Fruit fly (Drosophila melanogaster): ENCODE data around the gene CG12078.

CG12078 gene

dm6 chr3L:3244244-3245144 lies at the start of gene CG12078:
Gene CG12078, minus strand, starts transcription at chr3L:3244294.
- no peak for TF ChIP-seq noc (tag; optimal IDR thresholded peaks at IDR 0.05)

DNA sequence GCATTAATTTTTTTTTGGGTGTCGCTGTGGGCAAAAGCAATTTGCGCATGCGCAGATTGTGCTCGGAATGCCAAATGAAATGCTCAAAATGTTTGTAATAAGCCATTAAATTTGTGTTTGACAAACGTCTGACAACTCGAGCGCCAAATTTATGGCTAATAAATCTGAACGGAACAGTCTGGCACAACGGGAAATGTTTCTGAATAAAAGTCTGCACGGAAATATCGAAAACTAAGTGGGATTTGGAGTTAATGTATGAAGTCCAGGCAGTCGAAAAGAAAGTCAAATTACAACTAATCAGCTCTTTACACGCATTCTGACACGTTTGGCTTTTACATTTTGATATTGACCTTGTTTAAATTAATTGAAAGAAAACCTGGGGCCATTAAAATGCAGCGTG lies 47.1 kb upstream of the CG12078 start, which contains the start of gene CG12009:
TSS of gene CG12009 (plus strand) at position 301 of the 400 bp plus-strand sequence.
- TF ChIP-seq noc (tag; optimal IDR thresholded peaks at IDR 0.05) = no peak

- TF ChIP-seq noc (tag; optimal IDR thresholded peaks at IDR 0.05) = no peak
Observed at dm6 chr3L:3288414-3288813, 44.3 kb upstream of the CG12078 start.

- TF ChIP-seq noc (tag; optimal IDR thresholded peaks at IDR 0.05) = no peak
Observed at dm6 chr3L:3284900-3285299, 40.8 kb upstream of the CG12078 start.

dm6 chr3L:3283264-3283663 lies 39.2 kb upstream of the CG12078 start:
- TF ChIP-seq noc (tag; optimal IDR thresholded peaks at IDR 0.05) = no peak

dm6 chr3L:3279930-3280329 lies 35.8 kb upstream of the CG12078 start, which contains the start of gene CG12017:
Gene CG12017, plus strand, starts transcription at chr3L:3280239.
- no peak for TF ChIP-seq noc (tag; optimal IDR thresholded peaks at IDR 0.05)

DNA sequence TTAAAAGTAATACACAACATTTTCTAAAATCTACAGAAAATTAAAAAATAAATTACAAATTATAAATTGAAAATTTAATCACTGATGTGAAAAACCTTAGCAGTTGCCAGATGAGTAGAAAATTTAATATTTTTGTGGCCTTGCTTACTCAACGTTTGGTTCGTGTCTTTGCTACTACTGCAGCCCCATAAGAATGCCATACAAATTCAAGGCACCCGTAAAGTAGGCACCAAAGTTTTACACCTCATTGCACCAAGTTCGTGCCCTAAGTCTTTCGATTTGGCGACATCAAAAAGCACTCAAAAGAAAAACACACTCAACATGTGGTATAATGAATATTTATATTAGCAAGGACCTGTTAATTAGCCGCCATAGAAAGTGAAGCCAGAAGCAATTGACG lies 32.8 kb upstream of the CG12078 start:
- no peak for TF ChIP-seq noc (tag; optimal IDR thresholded peaks at IDR 0.05)

DNA sequence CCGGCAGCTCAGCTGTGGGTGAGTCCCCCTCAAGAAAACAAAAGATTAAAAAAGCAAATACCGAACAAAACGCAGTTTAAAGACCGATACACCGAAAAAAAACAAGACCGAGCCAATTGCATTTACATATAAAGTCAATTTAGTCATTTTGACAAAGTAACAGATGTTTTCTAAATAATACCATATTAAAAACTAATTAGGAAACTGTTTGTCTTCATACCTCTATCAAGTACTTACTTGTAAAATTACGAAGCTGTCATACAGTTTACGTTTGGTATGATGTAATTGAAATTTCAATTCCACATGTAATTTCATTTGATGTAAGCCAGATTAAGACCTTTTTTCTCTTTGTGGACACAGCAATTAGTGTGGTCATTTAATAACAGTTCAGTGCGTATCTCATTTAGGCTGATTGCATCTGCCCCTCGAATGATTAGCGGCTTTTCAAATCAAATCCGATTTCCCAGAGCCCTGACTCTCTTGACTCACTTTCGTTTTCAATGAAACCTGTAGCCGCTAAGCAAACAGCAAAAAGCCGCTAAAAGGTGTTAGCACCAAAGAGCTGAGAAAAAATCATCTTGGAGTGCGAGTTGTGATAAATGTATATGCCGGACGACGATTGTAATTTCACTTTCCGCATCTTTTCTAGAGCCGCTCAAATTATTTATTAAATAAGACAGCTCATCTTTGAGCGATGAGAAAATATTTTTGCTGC lies 30.5 kb upstream of the CG12078 start:
- TF ChIP-seq noc (tag; optimal IDR thresholded peaks at IDR 0.05) = no peak

DNA sequence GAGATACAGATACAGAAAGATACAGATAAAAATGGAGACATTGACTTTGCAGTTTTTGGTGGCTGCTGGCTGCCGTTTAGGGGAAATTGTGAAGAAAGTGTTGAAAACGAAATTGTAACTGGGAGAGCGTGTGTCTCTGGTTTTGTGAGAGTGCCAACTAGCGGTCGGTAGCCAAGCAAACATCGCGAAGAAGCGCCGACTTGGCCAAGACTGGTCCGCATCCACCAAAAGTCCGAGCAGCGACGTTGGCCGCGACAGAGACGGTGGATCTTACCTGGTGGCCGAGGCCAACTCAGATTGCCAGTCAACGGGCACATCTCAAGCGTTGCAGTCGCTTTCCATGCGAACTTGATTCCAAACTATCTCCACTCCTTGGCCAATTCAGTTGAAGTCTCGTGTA lies 26.6 kb upstream of the CG12078 start, which contains the start of gene CG14960:
TSS of gene CG14960 (plus strand) at position 301 of the 400 bp plus-strand sequence.
- no peak for TF ChIP-seq noc (tag; optimal IDR thresholded peaks at IDR 0.05)

DNA sequence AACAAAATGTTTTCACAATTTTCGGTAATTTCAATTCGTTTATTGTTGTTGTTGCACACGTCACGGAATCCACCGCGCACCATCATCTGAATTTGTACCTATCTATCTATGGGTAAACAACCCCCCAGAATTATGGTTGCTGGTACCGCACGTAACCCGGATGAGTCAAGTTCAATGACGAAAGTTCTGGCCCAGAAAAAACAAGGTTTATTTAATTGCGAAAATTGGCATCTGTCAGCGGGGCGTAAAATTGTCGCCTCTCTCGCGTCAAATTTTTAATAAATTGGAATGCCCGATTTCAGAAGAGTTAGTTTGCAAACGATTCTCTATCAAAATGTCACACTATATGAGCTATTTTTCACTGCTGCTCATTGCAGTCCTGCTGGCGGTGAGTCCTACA lies 24.1 kb upstream of the CG12078 start, which contains the start of gene CG34265:
TSS of gene CG34265 (plus strand) at position 301 of the 400 bp plus-strand sequence.
- no peak for TF ChIP-seq noc (tag; optimal IDR thresholded peaks at IDR 0.05)

DNA sequence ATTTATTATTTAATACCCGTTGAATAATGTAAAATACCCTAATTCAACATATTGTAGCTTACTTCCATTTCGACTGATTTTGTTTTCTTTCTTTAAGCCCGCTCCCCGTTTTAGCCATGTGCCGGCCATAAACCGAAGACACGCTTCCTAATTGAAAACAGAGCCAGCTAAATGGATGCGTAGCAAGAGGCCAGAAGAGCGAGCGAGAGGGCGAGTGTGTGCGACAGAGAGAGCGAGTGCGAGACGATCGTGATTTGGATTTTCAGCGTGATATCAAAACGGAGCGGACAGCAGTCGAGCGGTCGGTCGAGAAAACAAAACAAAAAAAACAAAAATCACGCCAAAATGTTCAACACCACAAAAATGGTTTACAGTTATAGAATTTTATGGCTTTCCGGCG lies 22.2 kb upstream of the CG12078 start:
- no peak for TF ChIP-seq noc (tag; optimal IDR thresholded peaks at IDR 0.05)

DNA sequence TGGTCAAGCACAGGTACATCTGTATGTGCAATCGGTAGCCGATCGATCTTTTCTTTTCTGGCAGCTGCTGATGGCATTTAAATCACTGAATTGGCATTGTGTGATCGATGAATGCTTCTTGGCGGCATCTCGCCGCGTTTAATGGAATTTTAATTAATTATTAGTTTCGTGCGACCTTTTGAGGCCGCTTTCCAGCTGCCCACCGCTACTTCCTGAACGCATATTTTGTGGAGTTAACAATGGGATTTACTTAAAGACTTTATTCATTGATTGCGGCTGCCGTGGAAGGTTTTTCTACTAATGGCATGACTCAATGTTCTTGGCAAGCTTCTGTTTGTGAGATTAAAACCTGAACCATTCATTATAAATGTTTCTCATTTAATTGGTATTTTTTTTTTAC lies 17.5 kb upstream of the CG12078 start:
- TF ChIP-seq noc (tag; optimal IDR thresholded peaks at IDR 0.05) = no peak

DNA sequence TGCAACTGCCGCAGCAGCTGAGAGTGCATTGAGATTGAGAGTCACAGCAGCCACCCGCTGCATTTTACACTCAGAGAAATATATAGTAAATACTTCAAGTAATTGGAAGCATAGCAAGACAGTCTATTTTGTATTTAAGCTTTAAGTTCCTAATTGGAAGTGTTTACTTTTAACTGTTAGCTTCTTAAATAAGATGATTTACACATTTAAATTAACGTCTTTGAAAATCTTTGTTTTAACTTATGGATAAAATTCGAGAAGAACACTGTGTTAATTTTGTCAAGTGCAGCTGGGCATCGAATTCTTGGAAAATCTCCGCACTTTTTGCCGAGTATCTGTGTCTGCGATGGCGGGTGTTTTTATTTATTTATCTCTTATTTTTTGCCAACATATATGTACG lies 15.6 kb upstream of the CG12078 start:
- no peak for TF ChIP-seq noc (tag; optimal IDR thresholded peaks at IDR 0.05)

DNA sequence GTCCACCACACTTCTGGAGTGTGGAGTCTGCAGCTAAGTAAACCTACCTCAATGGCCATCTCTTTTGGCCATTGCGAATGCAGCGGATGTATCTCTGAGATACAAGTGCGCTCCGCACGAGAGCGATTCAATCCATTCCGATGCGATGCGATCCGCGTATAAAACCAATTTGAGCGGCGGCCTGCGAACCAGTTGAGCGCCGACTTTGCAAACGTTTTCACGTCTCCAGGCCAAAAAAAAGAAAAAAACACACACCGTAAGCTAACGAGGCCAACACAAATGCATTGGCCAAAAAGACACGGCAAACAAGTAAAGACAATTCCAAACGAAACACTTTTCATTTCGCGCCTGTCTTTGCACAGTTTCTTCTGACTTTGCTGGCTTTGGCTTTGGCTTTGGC lies 13.6 kb upstream of the CG12078 start, which contains the start of gene ckd:
TSS of gene ckd (plus strand) at position 189 of the 400 bp plus-strand sequence.
- no peak for TF ChIP-seq noc (tag; optimal IDR thresholded peaks at IDR 0.05)

dm6 chr3L:3253631-3254030 lies 9.5 kb upstream of the CG12078 start:
- TF ChIP-seq noc (tag; optimal IDR thresholded peaks at IDR 0.05) = no peak

DNA sequence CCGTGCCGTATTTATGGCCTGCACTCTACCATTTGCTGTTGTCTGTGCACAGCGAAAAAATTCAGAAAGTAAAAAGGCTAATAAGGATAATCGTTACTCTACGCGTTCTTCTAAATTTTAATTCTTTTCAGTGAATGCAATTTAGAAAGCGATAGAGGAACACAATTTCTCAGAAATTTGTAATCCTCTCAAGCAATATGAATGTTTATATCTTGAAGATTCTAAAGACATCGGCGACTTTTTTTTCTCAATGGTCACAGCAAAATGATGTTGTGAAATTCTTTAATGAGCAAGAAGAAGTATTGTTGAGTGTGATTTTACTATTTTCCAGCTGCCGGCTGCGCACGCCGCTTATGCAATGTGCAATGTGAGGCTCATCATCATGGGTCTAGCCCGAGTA lies 8.8 kb upstream of the CG12078 start:
- TF ChIP-seq noc (tag; optimal IDR thresholded peaks at IDR 0.05) = no peak

Data from whole organism, larva.